Worm (Caenorhabditis elegans) whole organism, midembryonic: ENCODE results near the gene ZK856.14.

Experiments
- T22C8.4 ChIP-seq: fragments of 200-800 bp; sonication (Bioruptor generic); IDR thresholded peaks from 2 replicates; pipeline ENCODE4 v1.3.6; 2022; ENCODE audit warnings: missing genetic modification characterization, missing compliant biosample characterization
- cog-1 ChIP-seq: sonication (generic microtip); optimal IDR thresholded peaks from 2 replicates; lab custom pipeline; 2016; ENCODE audit warnings: missing genetic modification characterization, missing compliant biosample characterization
- flt-1 ChIP-seq: fragments of 200-800 bp; sonication (Bioruptor generic); IDR thresholded peaks from 2 replicates; pipeline ENCODE4 v1.3.6; 2022; ENCODE audit warnings: missing genetic modification characterization, missing compliant biosample characterization
- klf-2 ChIP-seq: fragments of 200-800 bp; sonication (Bioruptor generic); conservative IDR thresholded peaks from 2 replicates; pipeline ENCODE4 v1.3.6; 2022; ENCODE audit warnings: missing genetic modification reagents, missing genetic modification characterization, missing compliant biosample characterization
- med-1 ChIP-seq: sonication (generic microtip); optimal IDR thresholded peaks from 2 replicates; lab custom pipeline; 2017; ENCODE audit warnings: missing genetic modification characterization, mild to moderate bottlenecking, missing compliant biosample characterization, antibody characterized with exemption, missing genetic modification reagents; ENCODE audit not compliant: insufficient read depth
- ref-1 ChIP-seq: fragments of 200-800 bp; sonication (Bioruptor generic); conservative IDR thresholded peaks from 2 replicates; pipeline ENCODE4 v1.3.6; 2022; ENCODE audit warnings: missing genetic modification reagents, missing genetic modification characterization, missing compliant biosample characterization
- tab-1 ChIP-seq: fragments of 200-800 bp; sonication (Bioruptor generic); IDR thresholded peaks from 2 replicates; pipeline ENCODE4 v1.3.6; 2022; ENCODE audit warnings: missing genetic modification characterization, missing compliant biosample characterization
- ztf-29 ChIP-seq: fragments of 200-800 bp; sonication (Bioruptor generic); IDR thresholded peaks from 2 replicates; pipeline ENCODE4 v1.3.6; 2022; ENCODE audit warnings: missing genetic modification reagents, missing genetic modification characterization, missing compliant biosample characterization

- TF ChIP-seq med-1 (no peak), flt-1 (no peak), cog-1 (tag; lab: Kevin White, UChicago) (no peak), klf-2 (GFP tag; lab: Robert Waterston, UW) (no peak), ztf-29 (GFP tag; lab: Robert Waterston, UW) (no peak), tab-1 (GFP tag; lab: Robert Waterston, UW) (no peak), ref-1 (GFP tag; lab: Robert Waterston, UW) (no peak), T22C8.4 (GFP tag; lab: Robert Waterston, UW) (no peak)
Observed at ce11 chrV:10249515-10249914, 32.7 kb downstream of the ZK856.14 start.
